Worm (Caenorhabditis elegans): ENCODE data around the gene F59G1.4.

F59G1.4 gene

ce11 chrII:5948681-5949080 is 52.7 kb downstream of the F59G1.4 start:
- TF ChIP-seq flt-1 (GFP tag; IDR thresholded peaks at IDR 0.05): no peak
- TF ChIP-seq ceh-36 (tag; optimal IDR thresholded peaks at IDR 0.05): no peak
- no peak for TF ChIP-seq sea-1 (GFP tag; conservative IDR thresholded peaks at IDR 0.05)
- no peak for TF ChIP-seq hnd-1 (tag; optimal IDR thresholded peaks at IDR 0.05)
- TF ChIP-seq ama-1 (optimal IDR thresholded peaks at IDR 0.05): no peak
- no peak for TF ChIP-seq B0310.2 (tag; optimal IDR thresholded peaks at IDR 0.05)
- TF ChIP-seq pes-1 (GFP tag; IDR thresholded peaks at IDR 0.05): no peak
- TF ChIP-seq scrt-1 (GFP tag; IDR thresholded peaks at IDR 0.05): no peak
- no peak for TF ChIP-seq aly-1 (tag; optimal IDR thresholded peaks at IDR 0.05)
- TF ChIP-seq tbx-37 (GFP tag; conservative IDR thresholded peaks at IDR 0.05): no peak
- no peak for TF ChIP-seq tra-4 (tag; optimal IDR thresholded peaks at IDR 0.05)
- TF ChIP-seq F13C5.2 (tag; optimal IDR thresholded peaks at IDR 0.05): no peak
- TF ChIP-seq ceh-13 (GFP tag; optimal IDR thresholded peaks at IDR 0.05): no peak
- TF ChIP-seq tbx-11 (GFP tag; IDR thresholded peaks at IDR 0.05): no peak
- TF ChIP-seq hmg-4 (GFP tag; optimal IDR thresholded peaks at IDR 0.05): no peak

- TF ChIP-seq ets-7 (tag; optimal IDR thresholded peaks at IDR 0.05) (no peak), hmbx-1 (tag; optimal IDR thresholded peaks at IDR 0.05) (no peak), hnd-1 (tag; optimal IDR thresholded peaks at IDR 0.05) (no peak), ceh-13 (GFP tag; optimal IDR thresholded peaks at IDR 0.05) (no peak), ceh-36 (tag; optimal IDR thresholded peaks at IDR 0.05) (no peak), pes-1 (GFP tag; IDR thresholded peaks at IDR 0.05) (no peak), tra-4 (tag; optimal IDR thresholded peaks at IDR 0.05) (no peak)
Measured at ce11 chrII:5950657-5951056, 54.7 kb downstream of the F59G1.4 start.

ce11 chrII:5951745-5952144 is 55.8 kb downstream of the F59G1.4 start:
- TF ChIP-seq F13C5.2 (tag; optimal IDR thresholded peaks at IDR 0.05) (no peak), scrt-1 (GFP tag; IDR thresholded peaks at IDR 0.05) (no peak), ceh-13 (GFP tag; optimal IDR thresholded peaks at IDR 0.05) (no peak)

ce11 chrII:5952214-5952613 is 56.2 kb downstream of the F59G1.4 start:
- TF ChIP-seq aly-1 (tag; optimal IDR thresholded peaks at IDR 0.05): no peak
- TF ChIP-seq scrt-1 (GFP tag; IDR thresholded peaks at IDR 0.05): no peak
- TF ChIP-seq hmg-4 (GFP tag; optimal IDR thresholded peaks at IDR 0.05): no peak
- TF ChIP-seq flt-1 (GFP tag; IDR thresholded peaks at IDR 0.05): no peak
- TF ChIP-seq ceh-36 (tag; optimal IDR thresholded peaks at IDR 0.05): no peak
- no peak for TF ChIP-seq sea-1 (GFP tag; conservative IDR thresholded peaks at IDR 0.05)
- TF ChIP-seq ama-1 (optimal IDR thresholded peaks at IDR 0.05): no peak
- no peak for TF ChIP-seq B0310.2 (tag; optimal IDR thresholded peaks at IDR 0.05)
- TF ChIP-seq pes-1 (GFP tag; IDR thresholded peaks at IDR 0.05): no peak
- no peak for TF ChIP-seq hnd-1 (tag; optimal IDR thresholded peaks at IDR 0.05)
- no peak for TF ChIP-seq tbx-11 (GFP tag; IDR thresholded peaks at IDR 0.05)
- no peak for TF ChIP-seq tra-4 (tag; optimal IDR thresholded peaks at IDR 0.05)
- no peak for TF ChIP-seq F13C5.2 (tag; optimal IDR thresholded peaks at IDR 0.05)
- no peak for TF ChIP-seq tbx-37 (GFP tag; conservative IDR thresholded peaks at IDR 0.05)
- TF ChIP-seq hmbx-1 (tag; optimal IDR thresholded peaks at IDR 0.05): no peak
